Worm (Caenorhabditis elegans) whole organism, mixed stage, embryonic: Measurements from ENCODE around the gene pos-1.

Experiments
- elt-1 ChIP-seq: sonication (generic microtip); optimal IDR thresholded peaks from 2 replicates; lab custom pipeline; 2017; ENCODE audit warnings: missing genetic modification characterization, mild to moderate bottlenecking, missing compliant biosample characterization, antibody characterized with exemption, moderate library complexity, borderline replicate concordance; ENCODE audit not compliant: insufficient read depth
- mep-1 ChIP-seq: fragments of 150-350 bp; optimal IDR thresholded peaks from 2 replicates; lab custom pipeline; 2017; ENCODE audit warnings: missing biosample characterization, missing genetic modification reagents, missing genetic modification characterization, inconsistent platforms
- sem-2 ChIP-seq: fragments of 200-800 bp; sonication (Bioruptor generic); optimal IDR thresholded peaks from 2 replicates; lab custom pipeline; 2018; ENCODE audit warnings: mild to moderate bottlenecking, missing genetic modification characterization, missing compliant biosample characterization
- sptf-1 ChIP-seq: sonication (generic microtip); optimal IDR thresholded peaks from 2 replicates; lab custom pipeline; 2017; ENCODE audit warnings: mild to moderate bottlenecking, missing genetic modification characterization, moderate library complexity, missing compliant biosample characterization
- tbx-8 ChIP-seq: fragments of 200-800 bp; sonication (Bioruptor generic); optimal IDR thresholded peaks from 2 replicates; lab custom pipeline; 2018; ENCODE audit warnings: mild to moderate bottlenecking, missing genetic modification characterization, moderate library complexity, missing compliant biosample characterization
- unc-39 ChIP-seq: fragments of 150-350 bp; optimal IDR thresholded peaks from 2 replicates; lab custom pipeline; 2014; ENCODE audit warnings: missing biosample characterization, missing genetic modification characterization

DNA sequence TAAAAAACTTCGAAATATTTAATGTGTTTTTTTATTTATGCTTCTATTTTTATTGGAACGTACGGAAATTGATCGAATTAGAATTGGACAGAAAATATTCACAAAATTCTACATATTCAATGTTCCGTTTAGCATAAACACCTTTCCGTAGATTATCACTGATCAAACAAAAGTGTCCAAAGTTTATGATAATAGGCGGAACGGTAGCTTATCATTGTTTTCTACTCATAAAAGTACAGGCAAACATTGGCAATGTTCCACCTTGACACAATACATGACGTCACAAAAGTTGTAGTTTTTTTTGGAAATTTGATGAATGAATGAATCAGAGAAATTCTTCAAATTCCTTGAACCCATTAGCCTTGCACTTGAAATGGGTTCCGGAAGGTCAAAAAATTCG is 10.0 kb upstream of the pos-1 start:
- TF ChIP-seq sptf-1 (tag; lab: Kevin White, UChicago) (no peak), elt-1 (no peak), tbx-8 (no peak), unc-39 (tag; lab: Kevin White, UChicago) (no peak), sem-2 (GFP tag; lab: Kevin White, UChicago) (no peak), mep-1 (tag; lab: Kevin White, UChicago) (no peak)
